Fruit fly (Drosophila melanogaster): ENCODE measurements around the gene CG46394.

Gene CG46394

dm6 chr3L:11620001-11620400 lies 19.8 kb downstream of the CG46394 start, which contains the start of gene Muc68Ca:
Muc68Ca (minus strand) TSS chr3L:11620101.
- no peak for TF ChIP-seq stwl (tag; optimal IDR thresholded peaks at IDR 0.05)
- TF ChIP-seq CG10321 (GFP tag; IDR thresholded peaks at IDR 0.05): no peak
- TF ChIP-seq CG14667 (GFP tag; IDR thresholded peaks at IDR 0.05): no peak
- TF ChIP-seq caup (GFP tag; optimal IDR thresholded peaks at IDR 0.05; ENCODE audit: severe bottlenecking): no peak
- no peak for TF ChIP-seq CG9797 (GFP tag; optimal IDR thresholded peaks at IDR 0.05)
- no peak for TF ChIP-seq Mrtf (GFP tag; IDR thresholded peaks at IDR 0.05)
- no peak for TF ChIP-seq Lim3 (GFP tag; IDR thresholded peaks at IDR 0.05)
- no peak for TF ChIP-seq CG7963 (GFP tag; IDR thresholded peaks at IDR 0.05; ENCODE audit: partially characterized antibody)
- no peak for TF ChIP-seq CG17186 (GFP tag; optimal IDR thresholded peaks at IDR 0.05)
- TF ChIP-seq hb (GFP tag; IDR thresholded peaks at IDR 0.05; ENCODE audit: partially characterized antibody): no peak

- TF ChIP-seq sens (GFP tag): peak; percentile 2
- peak in 1 of 2 experiments; percentile 13 for TF ChIP-seq Pdp1 (GFP tag; optimal IDR thresholded peaks at IDR 0.05)
- peak; percentile 41 for TF ChIP-seq D19A (tag; optimal IDR thresholded peaks at IDR 0.05)
- TF ChIP-seq mirr (GFP tag; optimal IDR thresholded peaks at IDR 0.05): peak; percentile 51
- peak; percentile 83 for TF ChIP-seq exex (tag; optimal IDR thresholded peaks at IDR 0.05)
- TF ChIP-seq disco-r (GFP tag; optimal IDR thresholded peaks at IDR 0.05): no peak
- TF ChIP-seq Xbp1 (GFP tag; optimal IDR thresholded peaks at IDR 0.05): no peak
- no peak for TF ChIP-seq knrl (GFP tag; IDR thresholded peaks at IDR 0.05; ENCODE audit: partially characterized antibody)
- TF ChIP-seq gsb-n (tag; optimal IDR thresholded peaks at IDR 0.05): no peak
- no peak for TF ChIP-seq maf-S (GFP tag; optimal IDR thresholded peaks at IDR 0.05)
- TF ChIP-seq row (GFP tag; IDR thresholded peaks at IDR 0.05): no peak
- TF ChIP-seq Scr (GFP tag; IDR thresholded peaks at IDR 0.05; ENCODE audit: partially characterized antibody): no peak
- peak; percentile 23 for TF ChIP-seq CG34376 (GFP tag; optimal IDR thresholded peaks at IDR 0.05)
- peak; percentile 0 for TF ChIP-seq Vsx1 (GFP tag; optimal IDR thresholded peaks at IDR 0.05)
- TF ChIP-seq CG2129 (GFP tag; IDR thresholded peaks at IDR 0.05; ENCODE audit: partially characterized antibody): no peak
- TF ChIP-seq sug (tag; optimal IDR thresholded peaks at IDR 0.05): peak; percentile 44
These were observed 22.6 kb downstream of the CG46394 start for dm6 chr3L:11622750-11623149.

- no peak for TF ChIP-seq CG4707 (GFP tag; optimal IDR thresholded peaks at IDR 0.05)
- TF ChIP-seq CG10654 (GFP tag; optimal IDR thresholded peaks at IDR 0.05): no peak
- TF ChIP-seq row (GFP tag; IDR thresholded peaks at IDR 0.05): peak; percentile 41; the same call in 1 of the 3 replicates
- TF ChIP-seq Med (GFP tag): peak; percentile 27
- no peak for TF ChIP-seq CG14014 (GFP tag; IDR thresholded peaks at IDR 0.05)
- no peak for TF ChIP-seq CG13123 (GFP tag; optimal IDR thresholded peaks at IDR 0.05)
- no peak for TF ChIP-seq CG5180 (GFP tag; optimal IDR thresholded peaks at IDR 0.05)
- 0 out of 2 replicates have a peak, but pooled peaks have one; percentile 23 for TF ChIP-seq Drgx (GFP tag; IDR thresholded peaks at IDR 0.05)
- TF ChIP-seq trem (tag; optimal IDR thresholded peaks at IDR 0.05): no peak
- peak; percentile 17 for TF ChIP-seq BEAF-32 (GFP tag; optimal IDR thresholded peaks at IDR 0.05)
- peak; percentile 37 for TF ChIP-seq CG7987 (GFP tag; optimal IDR thresholded peaks at IDR 0.05)
- TF ChIP-seq HLH4C (GFP tag; IDR thresholded peaks at IDR 0.05; ENCODE audit: partially characterized antibody): peak; percentile 16; the same call in 1 of the 3 replicates
- TF ChIP-seq Myb (GFP tag; optimal IDR thresholded peaks at IDR 0.05): peak; percentile 61
- TF ChIP-seq pzg (GFP tag; optimal IDR thresholded peaks at IDR 0.05): peak; percentile 25
- peak in 1 of 2 experiments; percentile 87 for TF ChIP-seq crp (GFP tag; optimal IDR thresholded peaks at IDR 0.05)
- TF ChIP-seq dan (GFP tag; IDR thresholded peaks at IDR 0.05): no peak
- TF ChIP-seq HmgZ (tag; optimal IDR thresholded peaks at IDR 0.05): peak; percentile 20
- TF ChIP-seq MBD-R2 (GFP tag; IDR thresholded peaks at IDR 0.05): peak; percentile 17; the same call in 1 of the 2 replicates
- TF ChIP-seq lbe (GFP tag; optimal IDR thresholded peaks at IDR 0.05): peak; percentile 60
- no peak for TF ChIP-seq Spps (tag; optimal IDR thresholded peaks at IDR 0.05)
- peak; percentile 33 for TF ChIP-seq E2f2 (GFP tag; IDR thresholded peaks at IDR 0.05)
- TF ChIP-seq Lhr (GFP tag; optimal IDR thresholded peaks at IDR 0.05): no peak
These were observed 23.2 kb downstream of the CG46394 start for dm6 chr3L:11623245-11623883.

Data from whole organism, embryonic.